Fruit fly (Drosophila melanogaster) whole organism, embryonic: ENCODE data around the gene Ppat-Dpck.

Experiments
- Atf-2 ChIP-seq: fragments of 200-800 bp; sonication (Bioruptor generic); optimal IDR thresholded peaks from 2 replicates; lab custom pipeline; 2016; ENCODE audit warnings: missing biosample characterization, missing genetic modification characterization
- B-H2 ChIP-seq: fragments of 200-800 bp; sonication (Bioruptor generic); optimal IDR thresholded peaks from 2 replicates; lab custom pipeline; 2018; ENCODE audit warnings: missing biosample characterization, mild to moderate bottlenecking, missing genetic modification characterization
- CG11085 ChIP-seq: fragments of 200-800 bp; sonication (Bioruptor generic); IDR thresholded peaks from 2 replicates; pipeline ENCODE4 v1.3.6; 2022; ENCODE audit warnings: missing biosample characterization, missing genetic modification characterization
- CG11695 ChIP-seq: fragments of 200-800 bp; sonication (Bioruptor generic); IDR thresholded peaks from 3 replicates; pipeline ENCODE4 v1.3.6; 2022; ENCODE audit warnings: missing biosample characterization, missing genetic modification characterization
- CG14014 ChIP-seq: fragments of 200-800 bp; sonication (Bioruptor generic); IDR thresholded peaks from 2 replicates; pipeline ENCODE4 v1.3.6; 2022; ENCODE audit warnings: missing biosample characterization, missing genetic modification characterization
- CG14667 ChIP-seq: fragments of 200-800 bp; sonication (Bioruptor generic); IDR thresholded peaks from 2 replicates; pipeline ENCODE4 v1.3.6; 2022; ENCODE audit warnings: missing biosample characterization, missing genetic modification characterization
- CG1602 ChIP-seq: fragments of 200-800 bp; sonication (Bioruptor generic); optimal IDR thresholded peaks from 3 replicates; lab custom pipeline; 2016; ENCODE audit warnings: missing biosample characterization, missing genetic modification characterization
- CG16779 ChIP-seq: fragments of 200-800 bp; sonication (Bioruptor generic); IDR thresholded peaks from 2 replicates; pipeline ENCODE4 v1.3.6; 2022; ENCODE audit warnings: missing biosample characterization, missing genetic modification characterization
- CG16863 ChIP-seq: fragments of 200-800 bp; sonication (Bioruptor generic); optimal IDR thresholded peaks from 3 replicates; lab custom pipeline; 2016; ENCODE audit warnings: missing biosample characterization, missing genetic modification characterization
- CG17359 ChIP-seq: fragments of 200-800 bp; sonication (Bioruptor generic); optimal IDR thresholded peaks from 3 replicates; lab custom pipeline; 2018; ENCODE audit warnings: missing biosample characterization, mild to moderate bottlenecking, missing genetic modification characterization, moderate library complexity
- CG17385 ChIP-seq: fragments of 200-800 bp; sonication (Bioruptor generic); optimal IDR thresholded peaks from 3 replicates; lab custom pipeline; 2018; ENCODE audit warnings: missing biosample characterization, mild to moderate bottlenecking, missing genetic modification characterization
- CG2120 ChIP-seq: fragments of 200-800 bp; sonication (Bioruptor generic); optimal IDR thresholded peaks from 3 replicates; lab custom pipeline; 2016; ENCODE audit warnings: missing biosample characterization, missing genetic modification characterization
- CG30020 ChIP-seq: fragments of 200-800 bp; optimal IDR thresholded peaks from 2 replicates; lab custom pipeline; 2019; ENCODE audit warnings: missing biosample characterization, mild to moderate bottlenecking, missing genetic modification characterization, moderate library complexity
- CG33213 ChIP-seq: fragments of 200-800 bp; sonication (Bioruptor generic); optimal IDR thresholded peaks from 3 replicates; lab custom pipeline; 2016; ENCODE audit warnings: missing biosample characterization, missing genetic modification characterization
- CG33557 ChIP-seq: fragments of 200-800 bp; sonication (Bioruptor generic); optimal IDR thresholded peaks from 2 replicates; lab custom pipeline; 2019; ENCODE audit warnings: missing biosample characterization, mild to moderate bottlenecking, missing genetic modification characterization, moderate library complexity
- CG3407 ChIP-seq: fragments of 200-800 bp; sonication (Bioruptor generic); optimal IDR thresholded peaks from 2 replicates; lab custom pipeline; 2018; ENCODE audit warnings: missing biosample characterization, mild to moderate bottlenecking, missing genetic modification characterization
- CG43689 ChIP-seq: fragments of 200-800 bp; sonication (Bioruptor generic); IDR thresholded peaks from 2 replicates; pipeline ENCODE4 v1.3.6; 2022; ENCODE audit warnings: missing biosample characterization, missing genetic modification characterization
- CG4424 ChIP-seq: fragments of 200-800 bp; sonication (Bioruptor generic); optimal IDR thresholded peaks from 3 replicates; lab custom pipeline; 2016; ENCODE audit warnings: missing biosample characterization, missing genetic modification characterization
- CG9932 ChIP-seq: fragments of 200-800 bp; sonication (Bioruptor generic); IDR thresholded peaks from 2 replicates; pipeline ENCODE4 v1.3.6; 2022; ENCODE audit warnings: missing biosample characterization, missing genetic modification characterization
- Dbx ChIP-seq: fragments of 200-800 bp; sonication (Bioruptor generic); IDR thresholded peaks from 3 replicates; pipeline ENCODE4 v1.3.6; 2022; ENCODE audit warnings: missing biosample characterization, missing genetic modification characterization
- Dip2 ChIP-seq: fragments of 200-800 bp; sonication (Bioruptor generic); IDR thresholded peaks from 2 replicates; pipeline ENCODE4 v1.3.6; 2022; ENCODE audit warnings: missing biosample characterization, missing genetic modification characterization
- Dip3 ChIP-seq: fragments of 200-800 bp; sonication (Bioruptor generic); optimal IDR thresholded peaks from 3 replicates; lab custom pipeline; 2016; ENCODE audit warnings: missing biosample characterization, missing genetic modification characterization
- Dp ChIP-seq: fragments of 200-800 bp; sonication (Bioruptor generic); optimal IDR thresholded peaks from 2 replicates; lab custom pipeline; 2018; ENCODE audit warnings: missing biosample characterization, mild to moderate bottlenecking, missing genetic modification characterization, moderate library complexity
- Dref ChIP-seq: fragments of 200-800 bp; sonication (Bioruptor generic); IDR thresholded peaks from 2 replicates; pipeline ENCODE4 v1.3.6; 2022; ENCODE audit warnings: missing biosample characterization, missing genetic modification characterization
- ERR ChIP-seq: fragments of 200-800 bp; sonication (Bioruptor generic); optimal IDR thresholded peaks from 2 replicates; lab custom pipeline; 2016; ENCODE audit warnings: missing biosample characterization, missing genetic modification characterization
- Fer1 ChIP-seq: fragments of 200-800 bp; sonication (Bioruptor generic); optimal IDR thresholded peaks from 2 replicates; lab custom pipeline; 2017; ENCODE audit warnings: missing biosample characterization, mild to moderate bottlenecking, missing genetic modification characterization
- HLH4C ChIP-seq: fragments of 200-800 bp; sonication (Bioruptor generic); IDR thresholded peaks from 3 replicates; pipeline ENCODE4 v1.3.6; 2022; ENCODE audit warnings: missing biosample characterization, missing genetic modification characterization; ENCODE audit not compliant: partially characterized antibody
- Hand ChIP-seq: fragments of 200-800 bp; sonication (Bioruptor generic); optimal IDR thresholded peaks from 2 replicates; lab custom pipeline; 2017; ENCODE audit warnings: mild to moderate bottlenecking, missing biosample characterization, missing genetic modification reagents, missing genetic modification characterization
- Hey ChIP-seq: fragments of 200-800 bp; sonication (Bioruptor generic); optimal IDR thresholded peaks from 3 replicates; lab custom pipeline; 2018; ENCODE audit warnings: missing biosample characterization, mild to moderate bottlenecking, missing genetic modification characterization
- Max ChIP-seq: fragments of 200-800 bp; sonication (Bioruptor generic); optimal IDR thresholded peaks from 2 replicates; lab custom pipeline; 2016; ENCODE audit warnings: missing biosample characterization, mild to moderate bottlenecking, missing genetic modification characterization
- Opbp ChIP-seq: fragments of 200-800 bp; sonication (Bioruptor generic); IDR thresholded peaks from 3 replicates; pipeline ENCODE4 v1.3.6; 2022; ENCODE audit warnings: missing biosample characterization, missing genetic modification characterization; ENCODE audit not compliant: partially characterized antibody
- Ravus ChIP-seq: fragments of 200-800 bp; sonication (Bioruptor generic); IDR thresholded peaks from 2 replicates; pipeline ENCODE4 v1.3.6; 2022; ENCODE audit warnings: missing biosample characterization, missing genetic modification characterization
- Sry-δ ChIP-seq: fragments of 200-800 bp; sonication (Bioruptor generic); optimal IDR thresholded peaks from 2 replicates; lab custom pipeline; 2016; ENCODE audit warnings: missing biosample characterization, missing genetic modification characterization
- Ssrp ChIP-seq: fragments of 200-800 bp; sonication (Bioruptor generic); optimal IDR thresholded peaks from 2 replicates; lab custom pipeline; 2018; ENCODE audit warnings: missing biosample characterization, mild to moderate bottlenecking, missing genetic modification characterization, moderate library complexity
- al ChIP-seq: fragments of 200-800 bp; sonication (Bioruptor generic); IDR thresholded peaks from 2 replicates; pipeline ENCODE4 v1.3.6; 2022; ENCODE audit warnings: missing biosample characterization, missing genetic modification characterization
- aop ChIP-seq: fragments of 200-800 bp; sonication (Bioruptor generic); IDR thresholded peaks from 2 replicates; pipeline ENCODE4 v1.3.6; 2022; ENCODE audit warnings: missing biosample characterization, missing genetic modification characterization
- dan ChIP-seq: fragments of 200-800 bp; sonication (Bioruptor generic); IDR thresholded peaks from 2 replicates; pipeline ENCODE4 v1.3.6; 2022; ENCODE audit warnings: missing biosample characterization, missing genetic modification characterization
- danr ChIP-seq: fragments of 200-800 bp; sonication (Bioruptor generic); IDR thresholded peaks from 2 replicates; pipeline ENCODE4 v1.3.6; 2022; ENCODE audit warnings: missing biosample characterization, missing genetic modification characterization
- eve ChIP-seq, 2 experiments: fragments of >200 bp; optimal IDR thresholded peaks; 2 replicates each; lab custom pipeline; 2017; ENCODE audit warnings: missing biosample characterization in 2 of 2, missing genetic modification characterization in 2 of 2
- knrl ChIP-seq: fragments of 200-800 bp; sonication (Bioruptor generic); IDR thresholded peaks from 3 replicates; pipeline ENCODE4 v1.3.6; 2022; ENCODE audit warnings: missing biosample characterization, missing genetic modification characterization; ENCODE audit not compliant: partially characterized antibody
- lab ChIP-seq: fragments of 200-800 bp; sonication (Bioruptor generic); optimal IDR thresholded peaks from 3 replicates; lab custom pipeline; 2017; ENCODE audit warnings: missing biosample characterization, missing genetic modification characterization, mild to moderate bottlenecking, moderate library complexity, missing genetic modification reagents
- lov ChIP-seq, 2 experiments: fragments of 200-800 bp in 1 of 2; fragments of >200 bp in 1 of 2; sonication (Bioruptor generic) in 1 of 2; IDR thresholded peaks in 1 of 2; optimal IDR thresholded peaks in 1 of 2; 2 replicates in 1 of 2; 3 replicates in 1 of 2; pipeline versions ENCODE4 v1.3.6 to Lab custom; 2017 to 2022; ENCODE audit warnings: missing biosample characterization in 1 of 2, missing genetic modification characterization in 1 of 2
- nerfin-2 ChIP-seq: fragments of 200-800 bp; sonication (Bioruptor generic); IDR thresholded peaks from 2 replicates; pipeline ENCODE4 v1.3.6; 2022; ENCODE audit warnings: missing biosample characterization, missing genetic modification characterization; ENCODE audit not compliant: partially characterized antibody
- psq ChIP-seq: fragments of 200-800 bp; sonication (Bioruptor generic); optimal IDR thresholded peaks from 2 replicates; lab custom pipeline; 2017; ENCODE audit warnings: missing biosample characterization, missing genetic modification characterization
- ranshi ChIP-seq: fragments of 200-800 bp; sonication (Bioruptor generic); IDR thresholded peaks from 2 replicates; pipeline ENCODE4 v1.3.6; 2022; ENCODE audit warnings: missing biosample characterization, missing genetic modification characterization
- tap ChIP-seq: fragments of 200-800 bp; optimal IDR thresholded peaks from 3 replicates; lab custom pipeline; 2019; ENCODE audit warnings: missing biosample characterization, mild to moderate bottlenecking, missing genetic modification characterization, moderate library complexity
- tll ChIP-seq, 2 experiments: fragments of 200-800 bp in 1 of 2; fragments of >200 bp in 1 of 2; sonication (Bioruptor generic) in 1 of 2; optimal IDR thresholded peaks; 2 replicates each; lab custom pipeline; 2017 to 2019; ENCODE audit warnings: missing biosample characterization in 2 of 2, missing genetic modification characterization in 2 of 2, mild to moderate bottlenecking in 1 of 2, moderate library complexity in 1 of 2
- zen2 ChIP-seq: fragments of 200-800 bp; sonication (Bioruptor generic); IDR thresholded peaks from 3 replicates; pipeline ENCODE4 v1.3.6; 2022; ENCODE audit warnings: missing biosample characterization, missing genetic modification characterization; ENCODE audit not compliant: partially characterized antibody

Gene Ppat-Dpck

DNA sequence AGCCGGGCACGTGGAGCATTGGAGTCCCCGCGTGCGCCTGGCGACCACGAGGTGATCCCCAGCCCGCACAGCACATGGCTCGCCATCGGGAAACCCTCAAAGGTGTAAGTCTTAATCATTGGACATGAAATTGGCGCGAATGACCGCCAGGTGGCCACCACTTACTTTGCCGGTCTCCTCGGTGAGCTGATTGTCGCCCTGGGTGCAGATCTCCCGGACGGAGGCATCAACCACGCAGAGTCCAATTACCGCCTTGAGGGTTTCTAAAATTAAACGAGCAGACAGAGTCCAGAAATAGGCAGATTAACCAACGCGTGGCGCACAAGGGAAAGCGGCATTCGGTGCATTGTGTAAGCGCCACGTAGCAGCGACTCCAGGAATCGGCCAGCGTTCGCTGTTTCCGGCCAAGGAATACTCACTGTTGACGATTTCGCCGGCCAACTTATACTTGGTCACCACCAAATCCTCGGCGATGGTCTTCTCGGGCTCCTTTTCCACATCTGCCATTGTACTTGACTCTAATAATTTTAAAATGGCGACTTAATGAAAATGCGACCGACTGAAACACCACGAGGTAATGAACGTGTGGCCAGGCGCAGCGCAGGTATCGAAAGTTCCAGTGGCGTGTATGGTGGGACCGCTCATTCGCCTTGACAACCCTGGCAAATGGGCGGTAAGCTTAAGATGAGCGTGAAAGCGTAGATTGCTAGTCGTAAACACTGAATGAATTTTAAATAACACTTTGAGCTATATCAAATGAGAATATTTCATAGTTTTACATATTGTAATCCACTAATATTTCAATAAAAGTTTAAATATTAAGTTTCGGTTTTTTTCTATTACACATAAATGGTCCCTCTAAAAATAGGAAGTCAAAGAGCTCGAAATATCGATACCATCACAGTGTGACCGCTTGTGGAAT is 3.4 kb downstream of the Ppat-Dpck start, which contains the start of gene CG10576 (continued):
- TF ChIP-seq Ssrp (tag; lab: Kevin White, UChicago) (no peak), lab (GFP tag; lab: Kevin White, UChicago) (no peak), Ravus (no peak), CG33557 (GFP tag; lab: Kevin White, UChicago) (peak; percentile 13), Sry-δ (peak; percentile 68), Opbp (0 out of 3 replicates have a peak, but pooled peaks have one; percentile 5), CG11085 (GFP tag; lab: Robert Waterston, UW) (no peak), Fer1 (GFP tag; lab: Kevin White, UChicago) (no peak), CG14014 (GFP tag; lab: Robert Waterston, UW) (no peak), aop (no peak), Dp (GFP tag; lab: Kevin White, UChicago) (peak; percentile 76), Hand (no peak), nerfin-2 (GFP tag; lab: Robert Waterston, UW) (no peak), CG33213 (GFP tag; lab: Kevin White, UChicago) (no peak), Dip2 (GFP tag; lab: Robert Waterston, UW) (no peak), CG3407 (GFP tag; lab: Kevin White, UChicago) (no peak), eve (GFP tag; optimal IDR thresholded peaks at IDR 0.05; lab: Kevin White, UChicago) (no peak), CG17385 (GFP tag; lab: Kevin White, UChicago) (no peak), CG30020 (tag; lab: Kevin White, UChicago) (no peak), Dip3 (GFP tag; lab: Kevin White, UChicago) (no peak), Max (GFP tag; lab: Kevin White, UChicago) (peak; percentile 93), CG2120 (GFP tag; lab: Kevin White, UChicago) (peak; percentile 39), Hey (tag; lab: Kevin White, UChicago) (no peak), al (no peak), CG16863 (peak; percentile 36), HLH4C (GFP tag; lab: Robert Waterston, UW) (0 out of 3 replicates have a peak, but pooled peaks have one; percentile 36), tap (no peak), ranshi (GFP tag; lab: Robert Waterston, UW) (no peak), Atf-2 (no peak), ERR (GFP tag; lab: Kevin White, UChicago) (no peak), tll (GFP tag; optimal IDR thresholded peaks at IDR 0.05; lab: Kevin White, UChicago) (peak; percentile 38 to 92), CG16779 (GFP tag; lab: Robert Waterston, UW) (no peak), CG1602 (GFP tag; lab: Kevin White, UChicago) (no peak), knrl (GFP tag; lab: Robert Waterston, UW) (peak; percentile 79), CG4424 (no peak), B-H2 (GFP tag; lab: Kevin White, UChicago) (no peak), CG14667 (no peak), dan (GFP tag; lab: Robert Waterston, UW) (no peak), zen2 (GFP tag; lab: Robert Waterston, UW) (no peak), CG9932 (peak; percentile 5; the same call in 1 of the 2 replicates), danr (GFP tag; lab: Robert Waterston, UW) (no peak), Dref (GFP tag; lab: Robert Waterston, UW) (peak; percentile 56), lov (optimal IDR thresholded peaks at IDR 0.05; lab: Kevin White, UChicago) (no peak), lov (GFP tag; IDR thresholded peaks at IDR 0.05; lab: Robert Waterston, UW) (no peak), CG11695 (GFP tag; lab: Robert Waterston, UW) (no peak), psq (GFP tag; lab: Kevin White, UChicago) (no peak), Dbx (no peak), CG43689 (GFP tag; lab: Robert Waterston, UW) (no peak), CG17359 (tag; lab: Kevin White, UChicago) (no peak)
